Worm (Caenorhabditis elegans) whole organism, L4 larva: Measurements from ENCODE around the gene F47C12.13.

Source experiments
- F44E2.7 ChIP-seq: fragments of 200-800 bp; sonication (Bioruptor generic); IDR thresholded peaks from 2 replicates; pipeline ENCODE4 v2.1.2; 2022; ENCODE audit warnings: missing genetic modification characterization, missing compliant biosample characterization
- Y105C5A.15 ChIP-seq: fragments of 200-800 bp; sonication (Bioruptor generic); IDR thresholded peaks from 2 replicates; pipeline ENCODE4 v1.3.6; 2022; ENCODE audit warnings: missing genetic modification characterization, missing compliant biosample characterization
- ZK337.2 ChIP-seq: fragments of 200-800 bp; sonication (Bioruptor generic); IDR thresholded peaks from 2 replicates; pipeline ENCODE4 v1.3.6; 2022; ENCODE audit warnings: missing genetic modification reagents, missing genetic modification characterization, missing compliant biosample characterization
- ZK546.5 ChIP-seq, 2 experiments: sonication (generic microtip); optimal IDR thresholded peaks; 2 replicates each; lab custom pipeline; 2017; ENCODE audit warnings: missing biosample characterization in 2 of 2, missing genetic modification characterization in 2 of 2
- aly-2 ChIP-seq: sonication (generic microtip); optimal IDR thresholded peaks from 2 replicates; lab custom pipeline; 2018; ENCODE audit warnings: missing biosample characterization, missing genetic modification characterization
- attf-4 ChIP-seq: sonication (generic microtip); optimal IDR thresholded peaks from 3 replicates; lab custom pipeline; 2017; ENCODE audit warnings: missing biosample characterization, missing genetic modification characterization
- ceh-20 ChIP-seq: fragments of 200-800 bp; sonication (Bioruptor generic); IDR thresholded peaks from 2 replicates; pipeline ENCODE4 v1.3.6; 2022; ENCODE audit warnings: missing genetic modification reagents, missing genetic modification characterization, missing compliant biosample characterization
- ctbp-1 ChIP-seq: fragments of 200-800 bp; sonication (Bioruptor generic); IDR thresholded peaks from 2 replicates; pipeline ENCODE4 v1.3.6; 2022; ENCODE audit warnings: missing genetic modification reagents, missing genetic modification characterization, missing compliant biosample characterization
- daf-12 ChIP-seq: fragments of 150-350 bp; optimal IDR thresholded peaks from 2 replicates; lab custom pipeline; 2014; ENCODE audit warnings: missing biosample characterization, missing genetic modification reagents, missing genetic modification characterization
- daf-16 ChIP-seq, 3 experiments: sonication (generic microtip); optimal IDR thresholded peaks; 2 replicates each; lab custom pipeline; 2016 to 2017; ENCODE audit warnings: missing genetic modification characterization in 3 of 3, missing genetic modification reagents in 3 of 3, mild to moderate bottlenecking in 2 of 3, missing compliant biosample characterization in 2 of 3, missing biosample characterization in 1 of 3, moderate library complexity in 1 of 3
- dmd-6 ChIP-seq: fragments of 200-800 bp; sonication (Bioruptor generic); IDR thresholded peaks from 2 replicates; pipeline ENCODE4 v1.3.6; 2022; ENCODE audit warnings: missing genetic modification reagents, missing genetic modification characterization, missing compliant biosample characterization
- dmd-8 ChIP-seq: fragments of 200-800 bp; sonication (Bioruptor generic); IDR thresholded peaks from 2 replicates; pipeline ENCODE4 v1.3.6; 2022; ENCODE audit warnings: missing genetic modification characterization, missing compliant biosample characterization
- duxl-1 ChIP-seq: sonication (generic microtip); optimal IDR thresholded peaks from 2 replicates; lab custom pipeline; 2016; ENCODE audit warnings: mild to moderate bottlenecking, missing genetic modification characterization, moderate library complexity, missing compliant biosample characterization; ENCODE audit not compliant: poor library complexity
- dve-1 ChIP-seq: sonication (generic microtip); optimal IDR thresholded peaks from 2 replicates; lab custom pipeline; 2017; ENCODE audit warnings: antibody characterized with exemption, mild to moderate bottlenecking, missing genetic modification characterization, missing compliant biosample characterization; ENCODE audit not compliant: insufficient read depth
- egl-43 ChIP-seq: fragments of 200-800 bp; sonication (Bioruptor generic); IDR thresholded peaks from 2 replicates; pipeline ENCODE4 v1.3.6; 2022; ENCODE audit warnings: missing genetic modification reagents, missing genetic modification characterization, missing compliant biosample characterization
- fkh-10 ChIP-seq: fragments of 150-350 bp; optimal IDR thresholded peaks from 2 replicates; lab custom pipeline; 2014; ENCODE audit warnings: missing biosample characterization, missing genetic modification reagents, missing genetic modification characterization
- fos-1 ChIP-seq: fragments of 150-350 bp; optimal IDR thresholded peaks from 2 replicates; lab custom pipeline; 2014; ENCODE audit warnings: missing biosample characterization, missing genetic modification characterization
- gei-8 ChIP-seq: fragments of 200-800 bp; sonication (Bioruptor generic); optimal IDR thresholded peaks from 2 replicates; lab custom pipeline; 2018; ENCODE audit warnings: mild to moderate bottlenecking, missing genetic modification characterization, missing compliant biosample characterization
- hif-1 ChIP-seq, 2 experiments: sonication (generic microtip); optimal IDR thresholded peaks; 2 replicates each; lab custom pipeline; 2016 to 2017; ENCODE audit warnings: missing compliant biosample characterization in 2 of 2, missing genetic modification characterization in 2 of 2, missing genetic modification reagents in 2 of 2, missing genotype in 2 of 2, mild to moderate bottlenecking in 1 of 2
- hmg-1.1 ChIP-seq: fragments of 200-800 bp; sonication (Bioruptor generic); IDR thresholded peaks from 2 replicates; pipeline ENCODE4 v1.3.6; 2022; ENCODE audit warnings: missing genetic modification reagents, missing genetic modification characterization, missing compliant biosample characterization
- jun-1 ChIP-seq: fragments of 150-350 bp; optimal IDR thresholded peaks from 2 replicates; lab custom pipeline; 2014; ENCODE audit warnings: missing biosample characterization, missing genetic modification reagents, missing genetic modification characterization
- lin-13 ChIP-seq: fragments of 150-350 bp; optimal IDR thresholded peaks from 2 replicates; lab custom pipeline; 2014; ENCODE audit warnings: missing biosample characterization, missing genetic modification reagents, missing genetic modification characterization
- lin-29 ChIP-seq: fragments of 200-800 bp; sonication (Bioruptor generic); IDR thresholded peaks from 2 replicates; pipeline ENCODE4 v1.3.6; 2022; ENCODE audit warnings: missing genetic modification reagents, missing genetic modification characterization, missing compliant biosample characterization
- lsy-2 ChIP-seq, 2 experiments: fragments of 150-350 bp in 1 of 2; sonication (generic microtip) in 1 of 2; optimal IDR thresholded peaks; 2 replicates each; lab custom pipeline; 2014 to 2017; ENCODE audit warnings: missing biosample characterization in 2 of 2, missing genetic modification characterization in 2 of 2
- madf-5 ChIP-seq, 2 experiments: fragments of 200-800 bp; sonication (Bioruptor generic); IDR thresholded peaks; 2 replicates each; pipeline ENCODE4 v1.3.6; 2022; ENCODE audit warnings: missing compliant biosample characterization in 2 of 2, missing genetic modification characterization in 2 of 2
- madf-9 ChIP-seq: fragments of 200-800 bp; sonication (Bioruptor generic); conservative IDR thresholded peaks from 2 replicates; pipeline ENCODE4 v1.3.6; 2022; ENCODE audit warnings: missing genetic modification reagents, missing genetic modification characterization, missing compliant biosample characterization
- mdl-1 ChIP-seq, 2 experiments: fragments of 150-350 bp in 1 of 2; sonication (generic microtip) in 1 of 2; optimal IDR thresholded peaks; 2 replicates each; lab custom pipeline; 2014 to 2017; ENCODE audit warnings: missing biosample characterization in 2 of 2, missing genetic modification characterization in 2 of 2
- mep-1 ChIP-seq: fragments of 150-350 bp; sonication (generic microtip); optimal IDR thresholded peaks from 3 replicates; lab custom pipeline; 2014; ENCODE audit warnings: missing biosample characterization, missing genetic modification characterization
- mxl-2 ChIP-seq: fragments of 200-800 bp; sonication (Bioruptor generic); conservative IDR thresholded peaks from 2 replicates; pipeline ENCODE4 v1.3.6; 2022; ENCODE audit warnings: missing genetic modification reagents, missing genetic modification characterization, missing compliant biosample characterization
- nhr-10 ChIP-seq: fragments of 150-350 bp; optimal IDR thresholded peaks from 2 replicates; lab custom pipeline; 2014; ENCODE audit warnings: missing biosample characterization, missing genetic modification characterization
- nhr-102 ChIP-seq: sonication (generic microtip); optimal IDR thresholded peaks from 2 replicates; lab custom pipeline; 2016; ENCODE audit warnings: mild to moderate bottlenecking, missing genetic modification characterization, moderate library complexity, missing compliant biosample characterization
- nhr-111 ChIP-seq: fragments of 200-800 bp; sonication (Bioruptor generic); optimal IDR thresholded peaks from 2 replicates; lab custom pipeline; 2018; ENCODE audit warnings: mild to moderate bottlenecking, missing genetic modification characterization, missing compliant biosample characterization
- nhr-25 ChIP-seq: sonication (generic microtip); optimal IDR thresholded peaks from 2 replicates; lab custom pipeline; 2017; ENCODE audit warnings: missing genetic modification characterization, mild to moderate bottlenecking, missing compliant biosample characterization, antibody characterized with exemption, moderate library complexity, borderline replicate concordance; ENCODE audit not compliant: insufficient read depth
- nhr-42 ChIP-seq: fragments of 200-800 bp; sonication (Bioruptor generic); IDR thresholded peaks from 2 replicates; pipeline ENCODE4 v1.3.6; 2022; ENCODE audit warnings: missing genetic modification characterization, missing compliant biosample characterization
- nhr-48 ChIP-seq: sonication (generic microtip); optimal IDR thresholded peaks from 2 replicates; lab custom pipeline; 2016; ENCODE audit warnings: mild to moderate bottlenecking, missing genetic modification characterization, missing compliant biosample characterization
- nhr-77 ChIP-seq: fragments of 150-350 bp; optimal IDR thresholded peaks from 2 replicates; lab custom pipeline; 2014; ENCODE audit warnings: missing biosample characterization, missing genetic modification characterization
- php-3 ChIP-seq: fragments of 200-800 bp; sonication (Bioruptor generic); IDR thresholded peaks from 2 replicates; pipeline ENCODE4 v1.3.6; 2022; ENCODE audit warnings: missing genetic modification reagents, missing genetic modification characterization, missing compliant biosample characterization
- saeg-2 ChIP-seq: fragments of 200-800 bp; sonication (Bioruptor generic); IDR thresholded peaks from 2 replicates; pipeline ENCODE4 v1.3.6; 2022; ENCODE audit warnings: missing genetic modification reagents, missing genetic modification characterization, missing compliant biosample characterization
- tag-97 ChIP-seq: fragments of 200-800 bp; sonication (Bioruptor generic); IDR thresholded peaks from 2 replicates; pipeline ENCODE4 v1.3.6; 2022; ENCODE audit warnings: missing genetic modification characterization, missing compliant biosample characterization
- tra-1 ChIP-seq: fragments of 200-800 bp; sonication (Bioruptor generic); IDR thresholded peaks from 2 replicates; pipeline ENCODE4 v1.3.6; 2022; ENCODE audit warnings: missing genetic modification reagents, missing genetic modification characterization, missing compliant biosample characterization
- unc-39 ChIP-seq: sonication (generic microtip); optimal IDR thresholded peaks from 2 replicates; lab custom pipeline; 2017; ENCODE audit warnings: missing biosample characterization, missing genetic modification characterization
- unc-62 ChIP-seq, 3 experiments: fragments of 150-350 bp in 1 of 3; sonication (generic microtip); optimal IDR thresholded peaks in 2 of 3; peaks in 1 of 3; 1 replicate in 1 of 3; 2 replicates in 2 of 3; lab custom pipeline; 2014 to 2017; ENCODE audit warnings: missing biosample characterization in 3 of 3, missing genetic modification characterization in 3 of 3, missing genetic modification reagents in 3 of 3, missing genotype in 1 of 3
- vab-7 ChIP-seq: fragments of 200-800 bp; sonication (Bioruptor generic); IDR thresholded peaks from 2 replicates; pipeline ENCODE4 v1.3.6; 2022; ENCODE audit warnings: missing genetic modification reagents, missing genetic modification characterization, missing compliant biosample characterization
- zfp-3 ChIP-seq: fragments of 200-800 bp; sonication (Bioruptor generic); conservative IDR thresholded peaks from 2 replicates; pipeline ENCODE4 v1.3.6; 2022; ENCODE audit warnings: missing genetic modification reagents, missing genetic modification characterization, missing compliant biosample characterization

The F47C12.13 gene

DNA sequence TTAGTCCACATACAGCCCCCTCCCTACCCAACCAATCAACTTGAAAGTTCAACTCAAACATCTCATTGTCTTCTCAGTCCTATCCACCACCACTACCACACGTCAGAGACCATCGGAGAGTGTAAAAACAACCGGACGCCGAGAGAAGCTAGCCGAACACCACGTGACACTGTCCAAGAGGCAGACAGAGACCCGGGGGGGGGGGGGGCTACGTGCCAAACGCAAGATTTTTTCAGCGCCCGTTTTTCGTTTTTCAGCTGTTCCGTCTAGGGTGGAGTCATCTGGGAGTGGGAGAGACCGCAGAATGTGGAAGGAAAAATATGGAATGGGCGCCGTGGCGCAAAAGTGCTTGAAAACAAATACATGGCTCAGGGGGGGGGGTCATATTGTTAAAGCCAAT is 31.7 kb upstream of the F47C12.13 start (continued):
- TF ChIP-seq lsy-2 (tag; optimal IDR thresholded peaks at IDR 0.05; lab: Kevin White, UChicago) (peak in 1 of 2 experiments; percentile 53), mxl-2 (no peak), mdl-1 (tag; optimal IDR thresholded peaks at IDR 0.05; lab: Kevin White, UChicago) (peak; percentile 94 to 97), duxl-1 (tag; lab: Kevin White, UChicago) (no peak), nhr-42 (GFP tag; lab: Robert Waterston, UW) (no peak), egl-43 (peak; percentile 36; the same call in 1 of the 2 replicates), daf-12 (no peak), madf-9 (GFP tag; lab: Robert Waterston, UW) (no peak), unc-62 (GFP tag; optimal IDR thresholded peaks at IDR 0.05 in 1 of 2; lab: Kevin White, UChicago) (no peak), unc-62 (tag; optimal IDR thresholded peaks at IDR 0.05; lab: Kevin White, UChicago) (no peak), tag-97 (GFP tag; lab: Robert Waterston, UW) (no peak), madf-5 (GFP tag; IDR thresholded peaks at IDR 0.05; lab: Robert Waterston, UW) (no peak), fos-1 (tag; lab: Kevin White, UChicago) (no peak), nhr-25 (tag; lab: Kevin White, UChicago) (no peak), aly-2 (tag; lab: Kevin White, UChicago) (no peak), tra-1 (GFP tag; lab: Robert Waterston, UW) (0 out of 2 replicates have a peak, but pooled peaks have one; percentile 61), lin-29 (no peak), dmd-8 (no peak), unc-39 (no peak)
- TF ChIP-seq, all 104 proteins: peak for 23

- TF ChIP-seq lin-29 (peak; percentile 68), lin-13 (GFP tag; lab: Kevin White, UChicago) (no peak), zfp-3 (GFP tag; lab: Robert Waterston, UW) (no peak), dmd-6 (GFP tag; lab: Robert Waterston, UW) (peak; percentile 96), dve-1 (peak; percentile 90), nhr-10 (tag; lab: Kevin White, UChicago) (peak; percentile 23), saeg-2 (peak; percentile 14; the same call in 1 of the 2 replicates), mdl-1 (tag; optimal IDR thresholded peaks at IDR 0.05; lab: Kevin White, UChicago) (peak in 1 of 2 experiments; percentile 82), ctbp-1 (GFP tag; lab: Robert Waterston, UW) (peak; percentile 37; the same call in 1 of the 2 replicates), daf-16 (GFP tag; optimal IDR thresholded peaks at IDR 0.05; lab: Kevin White, UChicago) (peak in 1 of 2 experiments; percentile 97), daf-16 (tag; optimal IDR thresholded peaks at IDR 0.05; lab: Kevin White, UChicago) (peak; percentile 80), php-3 (peak; percentile 27; the same call in 1 of the 2 replicates), vab-7 (GFP tag; lab: Robert Waterston, UW) (no peak), egl-43 (peak; percentile 64; the same call in 1 of the 2 replicates), hmg-1.1 (GFP tag; lab: Robert Waterston, UW) (peak; percentile 70), dmd-8 (no peak), ZK337.2 (GFP tag; lab: Robert Waterston, UW) (no peak), jun-1 (tag; lab: Kevin White, UChicago) (peak; percentile 72), nhr-48 (tag; lab: Kevin White, UChicago) (peak; percentile 68), lsy-2 (tag; optimal IDR thresholded peaks at IDR 0.05; lab: Kevin White, UChicago) (peak in 1 of 2 experiments; percentile 63), nhr-42 (GFP tag; lab: Robert Waterston, UW) (no peak), fkh-10 (GFP tag; lab: Kevin White, UChicago) (no peak), nhr-102 (peak; percentile 61), ZK546.5 (tag; optimal IDR thresholded peaks at IDR 0.05; lab: Kevin White, UChicago) (no peak), ceh-20 (no peak), gei-8 (GFP tag; lab: Kevin White, UChicago) (peak; percentile 70), F44E2.7 (no peak), mep-1 (tag; lab: Kevin White, UChicago) (peak; percentile 80), nhr-111 (GFP tag; lab: Kevin White, UChicago) (no peak), hif-1 (tag; optimal IDR thresholded peaks at IDR 0.05; lab: Kevin White, UChicago) (peak in 1 of 2 experiments; percentile 88), nhr-77 (tag; lab: Kevin White, UChicago) (peak; percentile 84), aly-2 (tag; lab: Kevin White, UChicago) (no peak), attf-4 (tag; lab: Kevin White, UChicago) (no peak), Y105C5A.15 (GFP tag; lab: Robert Waterston, UW) (no peak), duxl-1 (tag; lab: Kevin White, UChicago) (peak; percentile 23)
These were observed 30.2 kb upstream of the F47C12.13 start for ce11 chrIV:4024159-4025004.
